Worm (Caenorhabditis elegans) whole organism, L1 larva: ENCODE results near the gene srsx-19.

ENCODE experiments used
- aly-2 ChIP-seq: fragments of 150-350 bp; optimal IDR thresholded peaks from 2 replicates; lab custom pipeline; 2014; ENCODE audit warnings: missing biosample characterization, missing genetic modification characterization
- blmp-1 ChIP-seq: fragments of 150-350 bp; optimal IDR thresholded peaks from 2 replicates; lab custom pipeline; 2014; ENCODE audit warnings: missing biosample characterization, missing genetic modification characterization
- ets-5 ChIP-seq: fragments of 200-800 bp; sonication (Bioruptor generic); IDR thresholded peaks from 2 replicates; pipeline ENCODE4 v1.3.6; 2022; ENCODE audit warnings: missing genetic modification characterization, missing compliant biosample characterization
- fkh-4 ChIP-seq: sonication (generic microtip); optimal IDR thresholded peaks from 2 replicates; lab custom pipeline; 2016; ENCODE audit warnings: missing compliant biosample characterization, missing genetic modification characterization, borderline replicate concordance
- nhr-11 ChIP-seq: fragments of 150-350 bp; optimal IDR thresholded peaks from 2 replicates; lab custom pipeline; 2014; ENCODE audit warnings: missing biosample characterization, missing genetic modification characterization
- nhr-237 ChIP-seq: fragments of 150-350 bp; optimal IDR thresholded peaks from 2 replicates; lab custom pipeline; 2014; ENCODE audit warnings: missing biosample characterization, missing genetic modification characterization
- tbx-2 ChIP-seq: sonication (generic microtip); optimal IDR thresholded peaks from 2 replicates; lab custom pipeline; 2016; ENCODE audit warnings: missing genetic modification characterization, missing compliant biosample characterization
- unc-30 ChIP-seq: sonication (generic microtip); optimal IDR thresholded peaks from 2 replicates; lab custom pipeline; 2017; ENCODE audit warnings: missing biosample characterization, missing genetic modification characterization
- zag-1 ChIP-seq: fragments of 150-350 bp; optimal IDR thresholded peaks from 2 replicates; lab custom pipeline; 2014; ENCODE audit warnings: missing biosample characterization, missing genetic modification characterization
- ztf-11 ChIP-seq, 2 experiments: sonication (generic microtip); optimal IDR thresholded peaks; 2 replicates each; lab custom pipeline; 2016 to 2017; ENCODE audit warnings: missing genetic modification characterization in 2 of 2, missing biosample characterization in 1 of 2, missing compliant biosample characterization in 1 of 2
- ztf-4 ChIP-seq: fragments of 150-350 bp; optimal IDR thresholded peaks from 2 replicates; lab custom pipeline; 2014; ENCODE audit warnings: missing biosample characterization, missing genetic modification characterization

ce11 chrV:13858906-13859305 lies 28.6 kb upstream of the srsx-19 start, which contains the start of gene srx-135:
- no peak for TF ChIP-seq blmp-1 (tag; lab: Kevin White, UChicago)
- no peak for TF ChIP-seq zag-1 (tag; lab: Kevin White, UChicago)
- no peak for TF ChIP-seq ets-5 (GFP tag; lab: Robert Waterston, UW)
- TF ChIP-seq tbx-2 = no peak
- no peak for TF ChIP-seq nhr-11 (tag; lab: Kevin White, UChicago)
- no peak for TF ChIP-seq nhr-237 (tag; lab: Kevin White, UChicago)
- TF ChIP-seq aly-2 (tag; lab: Kevin White, UChicago) = no peak
- no peak for TF ChIP-seq unc-30
- TF ChIP-seq ztf-11 (tag; optimal IDR thresholded peaks at IDR 0.05; lab: Kevin White, UChicago) = no peak
- no peak for TF ChIP-seq fkh-4 (tag; lab: Kevin White, UChicago)
- no peak for TF ChIP-seq ztf-4 (tag; lab: Kevin White, UChicago)
